Worm (Caenorhabditis elegans) whole organism, L1 larva: ENCODE results near the gene F08G2.8.
"Not testable (repeated sequence)": the region's sequence is repeated elsewhere in the genome, so short reads cannot be mapped to it uniquely, and the experiment has no call there.

Experiments
- lin-14 ChIP-seq: fragments of 200-800 bp; sonication (Bioruptor generic); optimal IDR thresholded peaks from 2 replicates; lab custom pipeline; 2018; ENCODE audit warnings: mild to moderate bottlenecking, missing genetic modification characterization, moderate library complexity, missing compliant biosample characterization
- pqm-1 ChIP-seq: sonication (generic microtip); optimal IDR thresholded peaks from 3 replicates; lab custom pipeline; 2017; ENCODE audit warnings: missing biosample characterization, missing genetic modification characterization

DNA sequence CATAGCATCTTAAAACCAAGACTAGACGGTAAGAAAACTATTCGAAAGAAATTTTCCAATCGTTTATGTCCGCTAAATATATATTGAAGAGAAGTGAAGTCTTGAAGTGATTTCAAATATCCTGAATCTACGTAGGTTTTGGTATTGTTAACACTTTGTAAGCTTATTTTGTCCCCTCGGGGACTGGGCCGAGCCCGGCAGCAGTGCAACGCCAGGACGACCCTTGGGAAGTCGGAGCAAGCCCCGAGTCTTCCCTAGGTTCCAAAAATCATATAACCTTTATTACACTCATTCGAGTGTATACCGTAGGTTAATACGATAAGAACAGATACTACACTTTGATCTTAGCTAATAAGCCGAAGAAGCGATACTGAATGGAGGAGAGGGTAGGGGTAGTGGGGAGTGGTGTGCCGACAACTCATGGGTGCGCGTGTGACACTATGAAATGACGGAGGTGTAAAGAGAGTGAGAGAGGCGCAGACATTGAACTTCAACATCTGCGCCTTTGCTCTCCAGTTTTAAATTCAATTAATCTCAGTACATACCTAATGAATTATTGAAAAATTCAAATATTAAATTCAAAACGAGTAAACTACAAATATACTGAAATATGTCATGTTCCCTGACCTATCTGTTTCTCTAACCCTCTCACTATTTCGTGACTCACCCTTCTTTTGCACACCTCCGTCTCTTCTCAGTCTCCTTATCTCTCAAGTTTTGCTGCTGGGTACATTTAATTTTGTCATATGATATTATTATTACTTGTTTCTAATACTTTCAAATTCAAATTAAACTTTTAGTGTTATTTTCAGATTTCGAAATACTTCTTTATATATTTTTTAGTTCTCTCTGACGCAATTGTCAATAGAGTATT, 22.7 kb upstream of the F08G2.8 start:
- peak; percentile 74 for TF ChIP-seq lin-14 (GFP tag; lab: Kevin White, UChicago)
- not testable (repeated sequence) for TF ChIP-seq pqm-1
